Worm (Caenorhabditis elegans) whole organism, L3 larva: Measurements from ENCODE around the gene cyp-44A1.
A peak's percentile ranks its signal among the peaks of the same experiment; 100 is the strongest.

Source experiments
- R02D3.7 ChIP-seq: fragments of 150-350 bp; optimal IDR thresholded peaks from 2 replicates; lab custom pipeline; 2014; ENCODE audit warnings: missing biosample characterization, missing genetic modification characterization
- ZK546.5 ChIP-seq: sonication (generic microtip); optimal IDR thresholded peaks from 2 replicates; lab custom pipeline; 2017; ENCODE audit warnings: missing biosample characterization, missing genetic modification characterization
- ceh-16 ChIP-seq: sonication (generic microtip); optimal IDR thresholded peaks from 2 replicates; lab custom pipeline; 2017; ENCODE audit warnings: missing biosample characterization, missing genetic modification characterization
- ceh-28 ChIP-seq: fragments of 150-350 bp; optimal IDR thresholded peaks from 2 replicates; lab custom pipeline; 2014; ENCODE audit warnings: missing biosample characterization, missing genetic modification reagents, missing genetic modification characterization
- ceh-82 ChIP-seq: fragments of 150-350 bp; optimal IDR thresholded peaks from 2 replicates; lab custom pipeline; 2014; ENCODE audit warnings: missing biosample characterization, missing genetic modification characterization
- ceh-9 ChIP-seq: sonication (generic microtip); optimal IDR thresholded peaks from 2 replicates; lab custom pipeline; 2018; ENCODE audit warnings: missing biosample characterization, missing genetic modification characterization
- daf-12 ChIP-seq: fragments of 150-350 bp; optimal IDR thresholded peaks from 2 replicates; lab custom pipeline; 2014; ENCODE audit warnings: missing biosample characterization, missing genetic modification reagents, missing genetic modification characterization
- egl-5 ChIP-seq: fragments of 150-350 bp; optimal IDR thresholded peaks from 2 replicates; lab custom pipeline; 2017; ENCODE audit warnings: missing biosample characterization, missing genetic modification reagents, missing genetic modification characterization, inconsistent platforms
- elt-1 ChIP-seq: fragments of 150-350 bp; optimal IDR thresholded peaks from 2 replicates; lab custom pipeline; 2014; ENCODE audit warnings: missing biosample characterization, missing genetic modification characterization
- elt-2 ChIP-seq: sonication (generic microtip); optimal IDR thresholded peaks from 2 replicates; lab custom pipeline; 2016; ENCODE audit warnings: missing genetic modification reagents, mild to moderate bottlenecking, missing genetic modification characterization, missing compliant biosample characterization
- eor-1 ChIP-seq, 2 experiments: fragments of 150-350 bp; optimal IDR thresholded peaks; 2 replicates each; lab custom pipeline; 2014 to 2018; ENCODE audit warnings: missing biosample characterization in 2 of 2, missing genetic modification characterization in 2 of 2
- fkh-10 ChIP-seq: sonication (generic microtip); optimal IDR thresholded peaks from 2 replicates; lab custom pipeline; 2017; ENCODE audit warnings: missing biosample characterization, missing genetic modification reagents, missing genetic modification characterization
- fkh-2 ChIP-seq: fragments of 150-350 bp; optimal IDR thresholded peaks from 2 replicates; lab custom pipeline; 2014; ENCODE audit warnings: missing biosample characterization, missing genetic modification reagents, missing genetic modification characterization
- fos-1 ChIP-seq: fragments of 150-350 bp; optimal IDR thresholded peaks from 2 replicates; lab custom pipeline; 2014; ENCODE audit warnings: missing biosample characterization, missing genetic modification characterization
- hmg-11 ChIP-seq: sonication (generic microtip); optimal IDR thresholded peaks from 2 replicates; lab custom pipeline; 2016; ENCODE audit warnings: missing genetic modification characterization, missing compliant biosample characterization
- jun-1 ChIP-seq: fragments of 150-350 bp; optimal IDR thresholded peaks from 2 replicates; lab custom pipeline; 2014; ENCODE audit warnings: missing biosample characterization, missing genetic modification reagents, missing genetic modification characterization
- lin-15B ChIP-seq: fragments of 150-350 bp; optimal IDR thresholded peaks from 2 replicates; lab custom pipeline; 2014; ENCODE audit warnings: missing biosample characterization, missing genetic modification characterization
- lin-39 ChIP-seq: fragments of 150-350 bp; optimal IDR thresholded peaks from 2 replicates; lab custom pipeline; 2018; ENCODE audit warnings: missing biosample characterization, missing genetic modification reagents, missing genetic modification characterization
- lsy-12 ChIP-seq: sonication (generic microtip); optimal IDR thresholded peaks from 2 replicates; lab custom pipeline; 2016; ENCODE audit warnings: mild to moderate bottlenecking, missing genetic modification characterization, missing compliant biosample characterization
- mdl-1 ChIP-seq: fragments of 150-350 bp; optimal IDR thresholded peaks from 2 replicates; lab custom pipeline; 2014; ENCODE audit warnings: missing biosample characterization, missing genetic modification characterization
- mml-1 ChIP-seq: fragments of 150-350 bp; sonication (generic microtip); optimal IDR thresholded peaks from 3 replicates; lab custom pipeline; 2014; ENCODE audit warnings: missing biosample characterization, missing genetic modification characterization
- nfya-1 ChIP-seq: sonication (generic microtip); optimal IDR thresholded peaks from 2 replicates; lab custom pipeline; 2017; ENCODE audit warnings: missing genetic modification characterization, mild to moderate bottlenecking, missing compliant biosample characterization, antibody characterized with exemption, moderate library complexity; ENCODE audit not compliant: insufficient read depth
- nhr-11 ChIP-seq: fragments of 150-350 bp; optimal IDR thresholded peaks from 2 replicates; lab custom pipeline; 2014; ENCODE audit warnings: missing biosample characterization, missing genetic modification characterization
- nhr-12 ChIP-seq: fragments of 150-350 bp; optimal IDR thresholded peaks from 2 replicates; lab custom pipeline; 2014; ENCODE audit warnings: missing biosample characterization, missing genetic modification characterization
- nhr-23 ChIP-seq: fragments of 150-350 bp; optimal IDR thresholded peaks from 2 replicates; lab custom pipeline; 2014; ENCODE audit warnings: missing biosample characterization, missing genetic modification reagents, missing genetic modification characterization
- nhr-237 ChIP-seq: fragments of 150-350 bp; optimal IDR thresholded peaks from 2 replicates; lab custom pipeline; 2014; ENCODE audit warnings: missing biosample characterization, missing genetic modification characterization
- nhr-25 ChIP-seq: sonication (generic microtip); optimal IDR thresholded peaks from 2 replicates; lab custom pipeline; 2017; ENCODE audit warnings: missing biosample characterization, missing genetic modification characterization
- nhr-28 ChIP-seq: fragments of 150-350 bp; optimal IDR thresholded peaks from 2 replicates; lab custom pipeline; 2014; ENCODE audit warnings: missing biosample characterization, missing genetic modification characterization
- nhr-43 ChIP-seq: sonication (generic microtip); optimal IDR thresholded peaks from 2 replicates; lab custom pipeline; 2016; ENCODE audit warnings: mild to moderate bottlenecking, missing genetic modification characterization, missing compliant biosample characterization; ENCODE audit not compliant: poor library complexity, severe bottlenecking
- nhr-67 ChIP-seq: fragments of 150-350 bp; optimal IDR thresholded peaks from 2 replicates; lab custom pipeline; 2014; ENCODE audit warnings: missing biosample characterization, missing genetic modification characterization
- nhr-76 ChIP-seq: fragments of 150-350 bp; sonication (generic microtip); optimal IDR thresholded peaks from 5 replicates; lab custom pipeline; 2014; ENCODE audit warnings: missing biosample characterization, missing genetic modification characterization
- nhr-77 ChIP-seq: fragments of 150-350 bp; optimal IDR thresholded peaks from 2 replicates; lab custom pipeline; 2014; ENCODE audit warnings: missing biosample characterization, missing genetic modification characterization
- pha-4 ChIP-seq: fragments of 150-350 bp; optimal IDR thresholded peaks from 2 replicates; lab custom pipeline; 2014; ENCODE audit warnings: missing biosample characterization, missing genetic modification reagents, missing genetic modification characterization
- snpc-4 ChIP-seq: fragments of 150-350 bp; optimal IDR thresholded peaks from 2 replicates; lab custom pipeline; 2014; ENCODE audit warnings: missing biosample characterization, missing genetic modification characterization
- tbx-2 ChIP-seq: sonication (generic microtip); optimal IDR thresholded peaks from 2 replicates; lab custom pipeline; 2016; ENCODE audit warnings: mild to moderate bottlenecking, missing genetic modification characterization, missing compliant biosample characterization
- unc-39 ChIP-seq: sonication (generic microtip); optimal IDR thresholded peaks from 4 replicates; lab custom pipeline; 2017; ENCODE audit warnings: missing biosample characterization, missing genetic modification characterization
- unc-62 ChIP-seq: fragments of 150-350 bp; sonication (generic microtip); optimal IDR thresholded peaks from 4 replicates; lab custom pipeline; 2014; ENCODE audit warnings: missing biosample characterization, missing genetic modification reagents, missing genetic modification characterization
- zag-1 ChIP-seq: fragments of 150-350 bp; optimal IDR thresholded peaks from 2 replicates; lab custom pipeline; 2014; ENCODE audit warnings: missing biosample characterization, missing genetic modification characterization
- ztf-4 ChIP-seq: fragments of 150-350 bp; optimal IDR thresholded peaks from 2 replicates; lab custom pipeline; 2014; ENCODE audit warnings: missing biosample characterization, missing genetic modification characterization

Gene cyp-44A1

ce11 chrII:5465729-5466408 lies 38.0 kb upstream of the cyp-44A1 start, which contains the start of gene clr-1:
Gene clr-1 (plus strand): TSS chrII:5466358.
- TF ChIP-seq nhr-12 (tag; lab: Kevin White, UChicago) (no peak), ceh-16 (no peak), nhr-67 (no peak), nfya-1 (tag; lab: Kevin White, UChicago) (peak; percentile 7), nhr-28 (tag; lab: Kevin White, UChicago) (no peak), mdl-1 (no peak), lin-39 (tag; lab: Kevin White, UChicago) (no peak)

DNA sequence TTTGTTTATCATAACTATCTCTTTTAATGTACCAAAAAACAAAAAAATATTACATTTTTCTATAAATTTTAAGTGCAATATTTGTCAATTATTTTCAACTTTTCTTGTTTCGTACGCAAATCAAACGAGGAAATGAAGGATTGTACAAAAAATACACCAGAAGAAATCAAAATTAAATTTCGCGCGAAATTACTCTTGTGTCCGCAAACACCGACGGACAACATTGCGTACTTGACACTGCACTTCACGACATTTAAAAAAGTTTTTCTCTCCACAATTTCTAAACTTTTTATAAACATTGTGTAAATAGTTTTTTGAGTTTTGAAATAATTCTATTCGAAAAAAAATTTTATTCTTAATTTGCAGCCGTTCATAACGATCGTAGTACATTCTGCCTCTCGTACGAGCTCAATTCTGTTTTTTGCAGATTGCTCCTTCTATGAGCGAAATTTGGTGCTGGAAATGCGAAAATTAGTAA lies 29.9 kb upstream of the cyp-44A1 start, which contains the start of gene mrps-16:
Gene mrps-16, plus strand, starts transcription at position 428 of the 478 bp plus-strand sequence.
- TF ChIP-seq zag-1 (no peak), jun-1 (no peak), nhr-77 (no peak), nhr-43 (tag; lab: Kevin White, UChicago) (peak; percentile 22), egl-5 (tag; lab: Kevin White, UChicago) (peak; percentile 8), fkh-2 (tag; lab: Kevin White, UChicago) (no peak), elt-2 (tag; lab: Kevin White, UChicago) (no peak), lsy-12 (tag; lab: Kevin White, UChicago) (no peak), snpc-4 (tag; lab: Kevin White, UChicago) (no peak), elt-1 (no peak), ceh-82 (tag; lab: Kevin White, UChicago) (no peak), ztf-4 (no peak), mdl-1 (no peak), unc-39 (tag; lab: Kevin White, UChicago) (no peak), fos-1 (tag; lab: Kevin White, UChicago) (no peak), ceh-28 (tag; lab: Kevin White, UChicago) (peak; percentile 22), ceh-9 (tag; lab: Kevin White, UChicago) (no peak), tbx-2 (tag; lab: Kevin White, UChicago) (no peak), fkh-10 (no peak), lin-15B (tag; lab: Kevin White, UChicago) (peak; percentile 40), nhr-25 (peak; percentile 44), hmg-11 (tag; lab: Kevin White, UChicago) (peak; percentile 77), nfya-1 (tag; lab: Kevin White, UChicago) (peak; percentile 53), eor-1 (tag; optimal IDR thresholded peaks at IDR 0.05; lab: Kevin White, UChicago) (no peak), ceh-16 (no peak), R02D3.7 (peak; percentile 26), nhr-12 (tag; lab: Kevin White, UChicago) (no peak), lin-39 (tag; lab: Kevin White, UChicago) (peak; percentile 17)
- TF ChIP-seq, all 47 proteins: peak for 9

DNA sequence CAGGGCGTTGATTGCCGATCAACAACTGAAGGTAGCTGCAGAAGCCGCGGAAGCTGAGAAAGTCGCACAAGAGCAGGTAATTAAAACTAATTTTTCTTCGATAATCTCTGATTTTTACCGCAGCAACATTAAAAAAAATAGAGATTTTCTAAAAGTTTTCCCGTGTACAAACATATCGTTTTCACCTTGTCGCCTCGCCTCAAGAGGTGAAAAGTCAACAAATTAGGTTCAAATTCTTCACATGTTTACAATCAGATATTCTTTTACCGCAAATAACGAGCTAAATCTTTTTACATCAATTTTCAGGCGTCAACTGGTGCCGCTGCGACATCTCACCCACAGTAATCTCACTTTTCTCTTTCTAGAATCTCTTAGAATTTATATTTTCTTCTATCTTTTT lies 28.9 kb upstream of the cyp-44A1 start, which contains the start of gene ilcr-2:
Gene ilcr-2, plus strand, starts transcription at position 301 of the 400 bp plus-strand sequence.
- TF ChIP-seq lin-39 (tag; lab: Kevin White, UChicago) (no peak), ZK546.5 (tag; lab: Kevin White, UChicago) (no peak), ztf-4 (no peak), ceh-28 (tag; lab: Kevin White, UChicago) (no peak), nhr-11 (tag; lab: Kevin White, UChicago) (no peak), unc-39 (tag; lab: Kevin White, UChicago) (no peak), tbx-2 (tag; lab: Kevin White, UChicago) (no peak)
- TF ChIP-seq, all 47 proteins: peak for 0

- no peak for TF ChIP-seq nhr-76 (tag; lab: Kevin White, UChicago)
These were observed 25.5 kb upstream of the cyp-44A1 start, which contains the start of gene F56D1.1 for ce11 chrII:5478318-5478717. Gene F56D1.1 (plus strand): TSS chrII:5478618.

DNA sequence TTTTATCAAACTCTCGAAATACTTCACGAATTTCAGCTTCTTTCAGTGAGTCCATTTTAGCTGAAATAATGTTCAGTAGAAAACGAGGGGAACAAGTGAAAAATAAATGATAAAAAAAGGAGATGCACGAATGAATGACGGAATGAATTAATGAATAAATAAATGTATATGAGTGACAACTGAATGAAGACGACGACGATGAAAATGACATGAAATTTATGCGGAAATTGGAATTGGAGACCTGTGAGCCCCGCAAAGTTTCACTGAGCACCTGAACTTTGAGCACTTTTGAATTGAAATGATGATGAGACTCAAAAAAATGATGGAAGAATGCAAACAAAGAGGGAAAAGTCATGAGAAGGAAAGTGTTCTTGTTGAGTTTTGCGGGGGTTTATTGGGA lies 21.9 kb upstream of the cyp-44A1 start, which contains the start of gene cal-8:
Gene cal-8, minus strand, starts transcription at position 60 of the 400 bp plus-strand sequence.
- TF ChIP-seq daf-12 (no peak), nhr-23 (tag; lab: Kevin White, UChicago) (no peak), mdl-1 (no peak), snpc-4 (tag; lab: Kevin White, UChicago) (no peak), mml-1 (no peak), eor-1 (tag; optimal IDR thresholded peaks at IDR 0.05; lab: Kevin White, UChicago) (no peak), nhr-237 (no peak), nhr-43 (tag; lab: Kevin White, UChicago) (no peak), ZK546.5 (tag; lab: Kevin White, UChicago) (no peak), unc-62 (GFP tag; lab: Kevin White, UChicago) (no peak), fkh-2 (tag; lab: Kevin White, UChicago) (no peak), tbx-2 (tag; lab: Kevin White, UChicago) (no peak), elt-1 (no peak), elt-2 (tag; lab: Kevin White, UChicago) (no peak), jun-1 (no peak), nfya-1 (tag; lab: Kevin White, UChicago) (no peak), pha-4 (no peak)
